Worm (Caenorhabditis elegans) whole organism, late embryonic: Measurements from ENCODE around the gene C12D8.13.

ENCODE experiments used
- K02D7.2 ChIP-seq: sonication (generic microtip); optimal IDR thresholded peaks from 2 replicates; lab custom pipeline; 2017; ENCODE audit warnings: mild to moderate bottlenecking, missing genetic modification characterization, missing compliant biosample characterization
- K09A11.1 ChIP-seq: sonication (generic microtip); optimal IDR thresholded peaks from 2 replicates; lab custom pipeline; 2017; ENCODE audit warnings: antibody characterized with exemption, mild to moderate bottlenecking, missing genetic modification characterization, missing compliant biosample characterization; ENCODE audit not compliant: insufficient read depth
- T23F11.4 ChIP-seq: fragments of 200-800 bp; sonication (Bioruptor generic); optimal IDR thresholded peaks from 2 replicates; lab custom pipeline; 2018; ENCODE audit warnings: mild to moderate bottlenecking, missing genetic modification characterization, missing compliant biosample characterization
- ceh-14 ChIP-seq: sonication (generic microtip); optimal IDR thresholded peaks from 2 replicates; lab custom pipeline; 2016; ENCODE audit warnings: missing genotype, missing genetic modification characterization, missing compliant biosample characterization
- ceh-19 ChIP-seq: fragments of 200-800 bp; sonication (Bioruptor generic); optimal IDR thresholded peaks from 2 replicates; lab custom pipeline; 2018; ENCODE audit warnings: mild to moderate bottlenecking, missing genetic modification characterization, missing compliant biosample characterization
- ceh-24 ChIP-seq: sonication (generic microtip); optimal IDR thresholded peaks from 2 replicates; lab custom pipeline; 2016; ENCODE audit warnings: mild to moderate bottlenecking, missing genetic modification characterization, missing compliant biosample characterization
- ceh-48 ChIP-seq: sonication (generic microtip); optimal IDR thresholded peaks from 2 replicates; lab custom pipeline; 2016; ENCODE audit warnings: missing genetic modification characterization, inconsistent platforms, missing compliant biosample characterization
- ceh-9 ChIP-seq: sonication (generic microtip); optimal IDR thresholded peaks from 2 replicates; lab custom pipeline; 2016; ENCODE audit warnings: mild to moderate bottlenecking, missing genetic modification characterization, inconsistent platforms, missing compliant biosample characterization
- dmd-4 ChIP-seq: sonication (generic microtip); optimal IDR thresholded peaks from 2 replicates; lab custom pipeline; 2016; ENCODE audit warnings: borderline replicate concordance, missing genetic modification characterization, missing compliant biosample characterization
- dve-1 ChIP-seq: sonication (generic microtip); optimal IDR thresholded peaks from 2 replicates; lab custom pipeline; 2017; ENCODE audit warnings: antibody characterized with exemption, mild to moderate bottlenecking, missing genetic modification characterization, missing compliant biosample characterization
- elt-4 ChIP-seq: sonication (generic microtip); optimal IDR thresholded peaks from 2 replicates; lab custom pipeline; 2016; ENCODE audit warnings: missing genetic modification characterization, missing compliant biosample characterization
- fax-1 ChIP-seq: sonication (generic microtip); optimal IDR thresholded peaks from 2 replicates; lab custom pipeline; 2016; ENCODE audit warnings: missing genotype, missing genetic modification characterization, missing compliant biosample characterization
- fkh-6 ChIP-seq: sonication (generic microtip); optimal IDR thresholded peaks from 2 replicates; lab custom pipeline; 2016; ENCODE audit warnings: missing genetic modification characterization, missing compliant biosample characterization
- hlh-30 ChIP-seq: sonication (generic microtip); optimal IDR thresholded peaks from 2 replicates; lab custom pipeline; 2017; ENCODE audit warnings: antibody characterized with exemption, missing genetic modification characterization, missing compliant biosample characterization; ENCODE audit not compliant: insufficient read depth
- lim-6 ChIP-seq: sonication (generic microtip); optimal IDR thresholded peaks from 2 replicates; lab custom pipeline; 2016; ENCODE audit warnings: missing genetic modification characterization, missing compliant biosample characterization
- madf-2 ChIP-seq: sonication (generic microtip); optimal IDR thresholded peaks from 2 replicates; lab custom pipeline; 2017; ENCODE audit warnings: missing genetic modification characterization, missing compliant biosample characterization
- nhr-11 ChIP-seq: fragments of 150-350 bp; optimal IDR thresholded peaks from 2 replicates; lab custom pipeline; 2014; ENCODE audit warnings: missing biosample characterization, missing genetic modification characterization
- npax-4 ChIP-seq: sonication (generic microtip); optimal IDR thresholded peaks from 2 replicates; lab custom pipeline; 2016; ENCODE audit warnings: missing genetic modification characterization, missing compliant biosample characterization
- odd-2 ChIP-seq: sonication (generic microtip); optimal IDR thresholded peaks from 2 replicates; lab custom pipeline; 2017; ENCODE audit warnings: antibody characterized with exemption, mild to moderate bottlenecking, missing genetic modification characterization, missing compliant biosample characterization
- pag-3 ChIP-seq: sonication (generic microtip); optimal IDR thresholded peaks from 2 replicates; lab custom pipeline; 2016; ENCODE audit warnings: missing compliant biosample characterization, missing genetic modification characterization, borderline replicate concordance
- pat-9 ChIP-seq: fragments of 200-800 bp; sonication (Bioruptor generic); optimal IDR thresholded peaks from 2 replicates; lab custom pipeline; 2018; ENCODE audit warnings: mild to moderate bottlenecking, missing genetic modification characterization, moderate library complexity, missing compliant biosample characterization
- pha-2 ChIP-seq: sonication (generic microtip); optimal IDR thresholded peaks from 2 replicates; lab custom pipeline; 2017; ENCODE audit warnings: mild to moderate bottlenecking, missing genetic modification characterization, missing compliant biosample characterization
- rnt-1 ChIP-seq: sonication (generic microtip); optimal IDR thresholded peaks from 2 replicates; lab custom pipeline; 2016; ENCODE audit warnings: missing genetic modification characterization, missing compliant biosample characterization
- sdc-2 ChIP-seq: sonication (generic microtip); optimal IDR thresholded peaks from 2 replicates; lab custom pipeline; 2016; ENCODE audit warnings: missing genotype, missing genetic modification characterization, missing compliant biosample characterization
- sox-2 ChIP-seq: fragments of 200-800 bp; sonication (Bioruptor generic); IDR thresholded peaks from 2 replicates; pipeline ENCODE4 v1.3.6; 2022; ENCODE audit warnings: missing genetic modification reagents, missing genetic modification characterization, missing compliant biosample characterization
- syd-9 ChIP-seq: sonication (generic microtip); optimal IDR thresholded peaks from 2 replicates; lab custom pipeline; 2016; ENCODE audit warnings: mild to moderate bottlenecking, missing genetic modification characterization, moderate library complexity, missing compliant biosample characterization
- tbx-7 ChIP-seq: sonication (generic microtip); optimal IDR thresholded peaks from 2 replicates; lab custom pipeline; 2016; ENCODE audit warnings: missing genotype, missing genetic modification characterization, missing compliant biosample characterization
- ttx-3 ChIP-seq: sonication (generic microtip); optimal IDR thresholded peaks from 2 replicates; lab custom pipeline; 2016; ENCODE audit warnings: missing genetic modification reagents, missing genetic modification characterization, missing compliant biosample characterization
- unc-3 ChIP-seq, 2 experiments: fragments of 200-800 bp in 1 of 2; sonication (Bioruptor generic) in 1 of 2; sonication (generic microtip) in 1 of 2; conservative IDR thresholded peaks in 1 of 2; optimal IDR thresholded peaks in 1 of 2; 2 replicates each; pipeline versions ENCODE4 v1.3.6 to Lab custom; 2016 to 2022; ENCODE audit warnings: missing compliant biosample characterization in 2 of 2, missing genetic modification characterization in 2 of 2, missing genetic modification reagents in 1 of 2
- unc-55 ChIP-seq: sonication (generic microtip); optimal IDR thresholded peaks from 2 replicates; lab custom pipeline; 2017; ENCODE audit warnings: missing biosample characterization, missing genetic modification reagents, missing genetic modification characterization
- zip-5 ChIP-seq: sonication (generic microtip); optimal IDR thresholded peaks from 2 replicates; lab custom pipeline; 2016; ENCODE audit warnings: missing genetic modification characterization, missing compliant biosample characterization
- ztf-16 ChIP-seq: sonication (generic microtip); optimal IDR thresholded peaks from 2 replicates; lab custom pipeline; 2017; ENCODE audit warnings: missing genetic modification characterization, missing compliant biosample characterization

Gene C12D8.13

DNA sequence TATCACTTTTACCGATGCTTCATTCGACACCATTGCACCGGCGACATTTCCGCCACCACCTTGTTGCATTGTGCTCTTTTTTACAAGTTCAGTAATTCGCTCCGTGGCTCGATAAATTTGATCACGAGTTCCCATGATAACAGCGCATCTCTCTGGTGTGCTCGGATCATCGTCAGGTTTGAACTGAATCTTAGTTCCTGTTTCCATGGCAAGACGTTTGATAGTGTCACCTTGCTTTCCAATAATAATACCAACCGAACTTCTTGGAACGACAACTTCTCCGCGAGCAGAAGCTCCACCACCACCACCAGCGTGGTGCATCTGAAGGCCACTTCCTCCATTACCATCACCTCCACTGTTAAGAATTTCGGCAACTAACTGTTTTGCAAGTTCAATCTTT is 16.7 kb upstream of the C12D8.13 start:
- TF ChIP-seq ztf-16 (no peak), dmd-4 (tag; lab: Kevin White, UChicago) (no peak), madf-2 (no peak), elt-4 (no peak), pat-9 (tag; lab: Kevin White, UChicago) (no peak), sox-2 (GFP tag; lab: Robert Waterston, UW) (no peak), unc-55 (GFP tag; lab: Kevin White, UChicago) (no peak), fax-1 (no peak), unc-3 (GFP tag; conservative IDR thresholded peaks at IDR 0.05; lab: Robert Waterston, UW) (no peak), unc-3 (tag; optimal IDR thresholded peaks at IDR 0.05; lab: Kevin White, UChicago) (no peak)

- no peak for TF ChIP-seq rnt-1 (tag; lab: Kevin White, UChicago)
- no peak for TF ChIP-seq ceh-14 (tag; lab: Kevin White, UChicago)
- TF ChIP-seq T23F11.4 (GFP tag; lab: Kevin White, UChicago), result no peak
- TF ChIP-seq dmd-4 (tag; lab: Kevin White, UChicago), result no peak
- no peak for TF ChIP-seq pat-9 (tag; lab: Kevin White, UChicago)
- no peak for TF ChIP-seq ceh-19
- no peak for TF ChIP-seq pha-2
- TF ChIP-seq unc-3 (GFP tag; conservative IDR thresholded peaks at IDR 0.05; lab: Robert Waterston, UW), result no peak
- TF ChIP-seq unc-3 (tag; optimal IDR thresholded peaks at IDR 0.05; lab: Kevin White, UChicago), result no peak
Measured at ce11 chrV:10233330-10233729, 12.8 kb upstream of the C12D8.13 start, which contains the start of gene str-182. str-182 (minus strand) TSS chrV:10233430.

DNA sequence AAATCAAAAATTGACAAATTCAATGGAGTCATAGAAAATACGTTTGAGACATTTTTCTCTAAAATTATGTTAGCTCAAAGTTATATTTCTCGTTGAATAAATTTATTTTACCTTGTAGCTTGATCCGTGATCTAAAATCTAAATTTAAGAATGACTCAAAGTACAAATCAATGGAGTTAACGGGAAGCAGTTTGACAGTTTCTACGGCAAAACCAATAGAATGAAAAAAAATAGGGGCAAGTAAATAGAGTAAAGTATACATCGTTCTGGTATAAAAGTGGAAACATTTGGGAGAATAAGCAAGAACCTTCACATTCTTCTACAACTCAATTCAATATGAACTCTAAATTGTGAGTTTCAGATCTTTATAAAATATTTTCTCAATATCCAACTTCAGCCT is 10.4 kb upstream of the C12D8.13 start, which contains the start of gene fipr-6:
Gene fipr-6 (plus strand): TSS at position 301 of the 400 bp plus-strand sequence.
- TF ChIP-seq dve-1 (tag; lab: Kevin White, UChicago) (no peak), K02D7.2 (tag; lab: Kevin White, UChicago) (no peak), fkh-6 (tag; lab: Kevin White, UChicago) (no peak), ttx-3 (tag; lab: Kevin White, UChicago) (no peak)
- TF ChIP-seq, all 69 proteins: peak for 0

- TF ChIP-seq T23F11.4 (GFP tag; lab: Kevin White, UChicago), result no peak
Measured at ce11 chrV:10229222-10229879, 8.8 kb upstream of the C12D8.13 start, which contains the start of the genes pyt-1 and fipr-7. pyt-1 (minus strand) TSS chrV:10229322. fipr-7 (plus strand) TSS chrV:10229829.

DNA sequence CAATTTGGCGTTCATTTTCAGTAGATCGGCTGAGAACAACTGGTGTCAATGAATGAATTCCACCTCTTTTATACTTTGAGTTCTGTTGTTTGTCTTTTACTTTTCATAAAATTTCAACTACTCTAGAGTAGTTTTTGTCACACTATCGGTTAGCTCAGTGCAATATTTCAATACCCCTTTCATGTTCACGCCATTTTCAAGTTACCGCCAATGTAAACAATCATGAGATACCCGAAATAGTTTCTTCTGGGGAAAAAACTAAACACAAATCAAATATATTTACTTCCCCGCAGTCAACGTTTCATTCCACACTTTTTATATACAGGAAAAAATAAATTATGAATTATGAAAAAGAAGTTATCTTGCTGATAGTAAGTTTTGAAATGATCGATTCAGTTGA is 7.9 kb upstream of the C12D8.13 start, which contains the start of gene fipr-4:
Gene fipr-4 (minus strand): TSS at position 101 of the 400 bp plus-strand sequence.
- TF ChIP-seq hlh-30 (tag; lab: Kevin White, UChicago), result no peak
- TF ChIP-seq ceh-24 (tag; lab: Kevin White, UChicago), result no peak
- TF ChIP-seq ceh-9 (tag; lab: Kevin White, UChicago), result no peak
- no peak for TF ChIP-seq lim-6 (tag; lab: Kevin White, UChicago)
- TF ChIP-seq, all 69 proteins: peak for 0

DNA sequence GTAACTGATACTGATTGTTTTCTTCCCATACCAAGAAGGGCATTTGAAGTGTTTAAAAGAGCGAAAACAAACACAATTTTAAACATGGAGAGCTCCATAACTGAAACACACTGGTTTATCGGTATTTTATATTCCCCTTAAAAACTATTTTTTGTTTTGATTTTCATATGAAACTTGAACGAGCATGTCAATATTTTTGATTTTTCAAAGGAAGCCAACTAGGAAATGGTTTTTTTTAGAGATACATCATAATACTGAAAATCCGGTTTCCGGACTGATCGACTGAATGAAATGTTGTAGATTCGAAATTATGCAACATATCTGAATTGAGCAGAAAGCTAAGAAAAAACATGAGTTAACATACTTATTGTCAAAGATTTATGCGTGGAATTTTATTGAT is 6.8 kb upstream of the C12D8.13 start, which contains the start of gene ttr-19:
Gene ttr-19 (minus strand): TSS at position 101 of the 400 bp plus-strand sequence.
- TF ChIP-seq K09A11.1 (tag; lab: Kevin White, UChicago), result no peak
- TF ChIP-seq unc-55 (GFP tag; lab: Kevin White, UChicago), result no peak
- TF ChIP-seq ceh-9 (tag; lab: Kevin White, UChicago), result no peak
- TF ChIP-seq odd-2, result no peak
- TF ChIP-seq syd-9 (tag; lab: Kevin White, UChicago), result no peak
- no peak for TF ChIP-seq nhr-11 (tag; lab: Kevin White, UChicago)
- no peak for TF ChIP-seq sdc-2 (tag; lab: Kevin White, UChicago)
- no peak for TF ChIP-seq zip-5 (tag; lab: Kevin White, UChicago)
- TF ChIP-seq tbx-7 (tag; lab: Kevin White, UChicago), result no peak
- no peak for TF ChIP-seq sox-2 (GFP tag; lab: Robert Waterston, UW)
- TF ChIP-seq pag-3 (tag; lab: Kevin White, UChicago), result no peak
- TF ChIP-seq npax-4 (tag; lab: Kevin White, UChicago), result no peak
- no peak for TF ChIP-seq ceh-48 (tag; lab: Kevin White, UChicago)
